Fruit fly (Drosophila melanogaster): ENCODE results near the gene Stat92E.

Gene Stat92E

DNA sequence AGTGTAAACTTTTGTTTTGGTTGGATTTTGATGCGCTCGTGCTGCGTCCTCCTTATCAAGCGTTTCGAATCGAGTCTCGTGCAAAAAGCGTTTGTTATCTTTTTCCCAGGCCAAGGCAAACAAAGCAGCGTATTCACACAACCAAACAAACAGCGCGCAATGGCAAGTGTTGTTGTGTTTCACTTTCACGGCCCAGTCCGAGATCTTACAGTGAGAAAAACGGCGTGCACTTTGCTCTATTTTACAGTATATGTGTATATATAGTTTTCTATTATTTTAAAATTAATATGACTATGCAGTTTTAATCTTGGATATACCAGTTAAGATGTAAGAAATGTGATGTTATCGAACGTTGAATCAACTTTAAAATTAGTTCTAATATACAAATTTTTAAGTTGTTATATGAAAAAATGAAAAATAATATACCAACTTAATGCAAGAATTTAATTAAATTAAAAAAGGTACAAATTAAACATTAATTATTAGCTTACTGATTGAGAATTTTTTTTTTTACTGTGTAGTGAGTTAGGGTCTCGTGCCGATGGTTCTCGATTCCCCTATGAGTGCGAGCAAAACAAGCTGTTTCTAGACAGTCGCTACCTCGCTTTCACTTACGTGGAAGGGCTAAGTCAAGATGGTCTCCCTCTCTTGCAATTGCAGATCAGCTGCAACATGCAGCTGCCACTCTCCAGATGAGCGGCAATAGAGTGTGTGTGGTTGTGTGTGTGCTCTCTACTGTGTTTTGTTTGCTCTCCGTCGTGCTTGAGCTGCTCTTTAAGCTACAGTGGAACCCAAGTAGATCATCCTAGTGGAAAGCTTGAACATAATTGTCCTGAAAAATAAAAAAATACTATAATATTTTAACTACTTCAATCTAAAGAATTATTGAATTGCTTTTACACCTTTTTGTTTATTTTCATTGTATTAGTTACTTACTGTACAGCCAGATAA lies 42.4 kb upstream of the Stat92E start (continued):
- TF ChIP-seq net (GFP tag; optimal IDR thresholded peaks at IDR 0.05) (peak; percentile 81), spab (GFP tag; optimal IDR thresholded peaks at IDR 0.05) (peak; percentile 92), CG6276 (GFP tag; optimal IDR thresholded peaks at IDR 0.05) (peak; percentile 69), fkh (GFP tag; optimal IDR thresholded peaks at IDR 0.05) (peak; percentile 73), cyc (GFP tag; optimal IDR thresholded peaks at IDR 0.05) (peak; percentile 74), CG34406 (GFP tag; optimal IDR thresholded peaks at IDR 0.05) (peak; percentile 93), CG7368 (GFP tag; optimal IDR thresholded peaks at IDR 0.05) (peak; percentile 78), CG6854 (GFP tag; optimal IDR thresholded peaks at IDR 0.05) (peak; percentile 54), fd85E (GFP tag; optimal IDR thresholded peaks at IDR 0.05) (peak; percentile 69), CG11762 (GFP tag; optimal IDR thresholded peaks at IDR 0.05; ENCODE audit: insufficient read depth) (peak; percentile 82), CG3919 (GFP tag; optimal IDR thresholded peaks at IDR 0.05) (peak; percentile 91), Eip93F (GFP tag; optimal IDR thresholded peaks at IDR 0.05) (peak; percentile 67), Hr39 (GFP tag; optimal IDR thresholded peaks at IDR 0.05) (peak; percentile 49), Sox15 (GFP tag; optimal IDR thresholded peaks at IDR 0.05) (peak; percentile 73), salr (GFP tag; optimal IDR thresholded peaks at IDR 0.05) (peak; percentile 35 to 91), CG6808 (GFP tag; optimal IDR thresholded peaks at IDR 0.05) (peak; percentile 91)

DNA sequence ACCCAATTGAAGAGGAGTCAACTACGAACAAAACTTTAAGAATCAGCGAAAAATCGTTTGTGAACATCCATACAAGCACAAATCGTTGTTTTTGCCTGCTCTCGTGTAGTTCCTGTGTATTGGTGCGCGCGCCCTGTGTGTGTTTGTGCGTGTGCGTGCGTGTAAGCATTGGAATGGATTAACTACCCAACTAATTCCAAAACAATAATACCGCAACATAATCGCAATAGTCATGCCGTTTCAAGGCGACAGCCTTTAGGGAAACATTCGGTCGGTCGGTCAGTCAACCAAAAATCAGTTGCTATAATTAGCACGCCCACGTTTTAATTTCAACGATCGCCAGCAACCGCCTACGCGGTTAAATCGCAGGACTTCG lies 41.3 kb upstream of the Stat92E start:
- 0 out of 3 replicates have a peak, but pooled peaks have one; percentile 14 for TF ChIP-seq CG8119 (GFP tag; IDR thresholded peaks at IDR 0.05)
- no peak for TF ChIP-seq ss (GFP tag; optimal IDR thresholded peaks at IDR 0.05)
- TF ChIP-seq svp (GFP tag), result peak; percentile 62

DNA sequence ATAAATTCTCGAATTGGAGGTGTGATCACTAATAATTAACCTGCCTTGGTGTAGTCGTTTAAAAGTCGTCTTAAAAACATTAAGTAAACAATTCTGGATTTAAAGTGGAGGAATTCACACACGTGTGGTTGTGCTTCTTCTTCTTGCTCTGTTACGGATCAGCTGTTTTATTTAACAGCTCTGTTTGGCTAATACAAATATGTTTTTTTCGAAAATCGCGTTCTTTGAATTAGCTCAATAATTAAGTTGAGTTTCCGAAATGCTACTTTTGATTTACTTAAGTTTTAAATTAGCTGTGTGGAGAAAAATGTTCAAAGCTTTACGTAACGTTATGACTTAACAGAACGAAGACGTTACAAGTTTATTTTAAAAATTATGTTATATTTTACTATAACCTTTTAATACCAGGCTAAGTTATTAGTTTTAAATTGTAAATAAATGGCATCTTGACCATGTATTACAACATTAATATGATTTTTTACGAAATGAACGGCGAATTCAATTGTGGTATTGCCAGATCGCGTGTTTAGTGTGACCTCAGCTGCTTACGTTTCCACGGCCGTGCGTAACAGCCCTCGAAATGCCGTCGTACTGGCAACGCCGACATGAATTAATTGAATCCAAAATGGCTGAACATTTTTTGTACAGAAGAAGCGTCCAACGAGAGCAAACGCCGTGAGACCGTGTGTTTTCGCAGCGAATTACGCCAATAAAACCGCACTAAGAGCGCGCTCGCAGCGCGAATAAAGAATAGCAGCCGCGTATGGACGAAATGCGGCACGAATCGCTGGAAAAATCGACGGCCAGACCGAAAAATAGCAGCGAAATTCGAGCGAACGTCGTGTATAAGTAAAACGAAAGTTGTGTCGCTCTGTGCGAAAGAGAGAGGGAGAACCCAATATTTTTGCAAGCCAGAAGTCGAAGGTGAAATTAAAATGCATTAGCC lies 40.7 kb upstream of the Stat92E start, which contains the start of the genes Pus1 and bon:
Pus1 (minus strand) TSS at position 155 of the 946 bp plus-strand sequence.
bon (plus strand) TSS at position 623 of the 946 bp plus-strand sequence.
- peak; percentile 16 for TF ChIP-seq Smox (GFP tag; optimal IDR thresholded peaks at IDR 0.05)
- no peak for TF ChIP-seq Met (GFP tag; optimal IDR thresholded peaks at IDR 0.05)
- TF ChIP-seq ss (GFP tag; optimal IDR thresholded peaks at IDR 0.05), result peak in 1 of 2 experiments; percentile 6
- TF ChIP-seq pdm3 (GFP tag; optimal IDR thresholded peaks at IDR 0.05), result peak; percentile 12
- no peak for TF ChIP-seq salr (GFP tag; optimal IDR thresholded peaks at IDR 0.05)
- TF ChIP-seq svp (GFP tag), result peak; percentile 73
- peak; percentile 53 for TF ChIP-seq lz (GFP tag; optimal IDR thresholded peaks at IDR 0.05)
- TF ChIP-seq eg (GFP tag; IDR thresholded peaks at IDR 0.05), result 0 out of 3 replicates have a peak, but pooled peaks have one; percentile 14
- peak; percentile 24 for TF ChIP-seq Sox102F (GFP tag; optimal IDR thresholded peaks at IDR 0.05)
- no peak for TF ChIP-seq OdsH (GFP tag; optimal IDR thresholded peaks at IDR 0.05)
- peak; percentile 46 for TF ChIP-seq Blimp-1 (GFP tag; optimal IDR thresholded peaks at IDR 0.05)
- no peak for TF ChIP-seq Sox15 (GFP tag; optimal IDR thresholded peaks at IDR 0.05)
- peak; percentile 26 for TF ChIP-seq Hr39 (GFP tag; optimal IDR thresholded peaks at IDR 0.05)
- peak; percentile 1 for TF ChIP-seq Eip75B (GFP tag; optimal IDR thresholded peaks at IDR 0.05)
- TF ChIP-seq Eip78C (GFP tag), result peak; percentile 65
- peak; percentile 27 for TF ChIP-seq cyc (GFP tag; optimal IDR thresholded peaks at IDR 0.05)
- peak; percentile 30 for TF ChIP-seq CG31627 (GFP tag; optimal IDR thresholded peaks at IDR 0.05)
- TF ChIP-seq acj6 (GFP tag; optimal IDR thresholded peaks at IDR 0.05), result peak; percentile 12
- peak; percentile 58 for TF ChIP-seq CG1621 (tag; optimal IDR thresholded peaks at IDR 0.05)
- TF ChIP-seq topi (GFP tag; optimal IDR thresholded peaks at IDR 0.05), result peak; percentile 3
- peak; percentile 57 for TF ChIP-seq fkh (GFP tag; optimal IDR thresholded peaks at IDR 0.05)
- no peak for TF ChIP-seq CG32006 (GFP tag; optimal IDR thresholded peaks at IDR 0.05)
- TF ChIP-seq CG3032 (tag; optimal IDR thresholded peaks at IDR 0.05), result peak; percentile 33
- peak; percentile 19 for TF ChIP-seq CG3919 (GFP tag; optimal IDR thresholded peaks at IDR 0.05)
- no peak for TF ChIP-seq vri (GFP tag; optimal IDR thresholded peaks at IDR 0.05)
- peak; percentile 36 for TF ChIP-seq esn (GFP tag; optimal IDR thresholded peaks at IDR 0.05)

Measured in whole organism, prepupa.